Fruit fly (Drosophila melanogaster): Measurements from ENCODE around the gene Smr.
A peak's percentile ranks its signal among the peaks of the same experiment; 100 is the strongest.

Gene Smr

dm6 chrX:12666471-12666884 is 75.9 kb downstream of the Smr start (continued):
- TF ChIP-seq CG14667 (GFP tag; IDR thresholded peaks at IDR 0.05) (peak; percentile 94), grn (GFP tag; optimal IDR thresholded peaks at IDR 0.05) (peak; percentile 37), CG11456 (GFP tag; IDR thresholded peaks at IDR 0.05) (peak; percentile 96), dysf (GFP tag; IDR thresholded peaks at IDR 0.05) (peak; percentile 97), HLH54F (GFP tag; optimal IDR thresholded peaks at IDR 0.05) (peak; percentile 73), Fer2 (tag; optimal IDR thresholded peaks at IDR 0.05) (peak; percentile 96), CG4820 (GFP tag; optimal IDR thresholded peaks at IDR 0.05) (peak; percentile 94), NFAT (GFP tag; IDR thresholded peaks at IDR 0.05) (peak; percentile 93), lov (optimal IDR thresholded peaks at IDR 0.05) (no peak), lov (GFP tag; IDR thresholded peaks at IDR 0.05) (peak; percentile 94), Opbp (GFP tag; IDR thresholded peaks at IDR 0.05; ENCODE audit: partially characterized antibody) (no peak), amos (GFP tag; IDR thresholded peaks at IDR 0.05; ENCODE audit: partially characterized antibody) (no peak), CG8388 (GFP tag; optimal IDR thresholded peaks at IDR 0.05) (peak; percentile 97), klu (GFP tag; IDR thresholded peaks at IDR 0.05) (peak; percentile 90), CG13287 (GFP tag; IDR thresholded peaks at IDR 0.05; ENCODE audit: partially characterized antibody) (no peak), sug (tag; optimal IDR thresholded peaks at IDR 0.05) (peak; percentile 94), MBD-R2 (GFP tag; IDR thresholded peaks at IDR 0.05) (peak; percentile 90), ranshi (GFP tag; IDR thresholded peaks at IDR 0.05) (peak; percentile 97), CG15479 (GFP tag; optimal IDR thresholded peaks at IDR 0.05) (peak; percentile 78), CG42726 (GFP tag; IDR thresholded peaks at IDR 0.05; ENCODE audit: partially characterized antibody) (no peak), CG13424 (tag; optimal IDR thresholded peaks at IDR 0.05) (peak; percentile 98), az2 (GFP tag; optimal IDR thresholded peaks at IDR 0.05) (peak; percentile 93), ftz-f1 (GFP tag; optimal IDR thresholded peaks at IDR 0.05) (no peak), inv (GFP tag; IDR thresholded peaks at IDR 0.05; ENCODE audit: partially characterized antibody) (no peak), CG17912 (GFP tag; optimal IDR thresholded peaks at IDR 0.05) (peak; percentile 68), CG18619 (GFP tag; optimal IDR thresholded peaks at IDR 0.05) (peak; percentile 94), CG2199 (GFP tag; IDR thresholded peaks at IDR 0.05) (peak; percentile 87; the same call in 2 of the 3 replicates), CG2889 (GFP tag; IDR thresholded peaks at IDR 0.05) (peak; percentile 89), luna (GFP tag; optimal IDR thresholded peaks at IDR 0.05) (peak; percentile 41), wdn (GFP tag; IDR thresholded peaks at IDR 0.05) (peak; percentile 90), tna (GFP tag; IDR thresholded peaks at IDR 0.05; ENCODE audit: partially characterized antibody) (no peak), CG31441 (GFP tag; IDR thresholded peaks at IDR 0.05) (peak; percentile 99), Ets97D (GFP tag; optimal IDR thresholded peaks at IDR 0.05) (peak; percentile 64), ATbp (GFP tag; optimal IDR thresholded peaks at IDR 0.05) (peak; percentile 90), CG32772 (GFP tag; IDR thresholded peaks at IDR 0.05) (peak; percentile 95), CG10565 (GFP tag; optimal IDR thresholded peaks at IDR 0.05) (peak; percentile 78), Hr39 (optimal IDR thresholded peaks at IDR 0.05) (no peak), Sox100B (GFP tag; optimal IDR thresholded peaks at IDR 0.05) (peak; percentile 94), CG8478 (optimal IDR thresholded peaks at IDR 0.05) (no peak), CG16779 (GFP tag; IDR thresholded peaks at IDR 0.05) (peak; percentile 66; the same call in 1 of the 2 replicates), CG12942 (GFP tag; optimal IDR thresholded peaks at IDR 0.05) (peak; percentile 92), Dll (GFP tag; IDR thresholded peaks at IDR 0.05; ENCODE audit: partially characterized antibody) (no peak), trh (GFP tag; optimal IDR thresholded peaks at IDR 0.05) (peak; percentile 91), CG3065 (GFP tag; optimal IDR thresholded peaks at IDR 0.05) (peak; percentile 92), exex (tag; optimal IDR thresholded peaks at IDR 0.05) (peak; percentile 84), CG7839 (tag; optimal IDR thresholded peaks at IDR 0.05) (peak; percentile 98), org-1 (GFP tag; optimal IDR thresholded peaks at IDR 0.05) (peak; percentile 87), br (optimal IDR thresholded peaks at IDR 0.05) (no peak), Spps (tag; optimal IDR thresholded peaks at IDR 0.05) (peak; percentile 97), CG14014 (GFP tag; IDR thresholded peaks at IDR 0.05) (peak; percentile 95), BtbVII (GFP tag; optimal IDR thresholded peaks at IDR 0.05) (peak; percentile 93), H15 (GFP tag; IDR thresholded peaks at IDR 0.05) (peak; percentile 90)
